Fruit fly (Drosophila melanogaster) whole organism, prepupa: ENCODE results near the gene Eip75B.

Experiments used
- CG10631 ChIP-seq: fragments of 200-800 bp; sonication (Bioruptor generic); optimal IDR thresholded peaks from 2 replicates; lab custom pipeline; 2016; ENCODE audit warnings: missing biosample characterization, missing genetic modification characterization
- CG11762 ChIP-seq: fragments of 200-800 bp; sonication (Bioruptor generic); optimal IDR thresholded peaks from 3 replicates; lab custom pipeline; 2016; ENCODE audit warnings: missing biosample characterization, missing genetic modification characterization; ENCODE audit not compliant: insufficient read depth
- CG11902 ChIP-seq: fragments of 200-800 bp; sonication (Bioruptor generic); optimal IDR thresholded peaks from 3 replicates; lab custom pipeline; 2016; ENCODE audit warnings: missing biosample characterization, missing genetic modification characterization
- CG1621 ChIP-seq: fragments of 200-800 bp; sonication (Bioruptor generic); optimal IDR thresholded peaks from 3 replicates; lab custom pipeline; 2018; ENCODE audit warnings: missing biosample characterization, mild to moderate bottlenecking, missing genetic modification characterization
- CG16779 ChIP-seq: fragments of 200-800 bp; sonication (Bioruptor generic); optimal IDR thresholded peaks from 3 replicates; lab custom pipeline; 2017; ENCODE audit warnings: missing biosample characterization, mild to moderate bottlenecking, missing genetic modification characterization
- CG3032 ChIP-seq: fragments of 200-800 bp; optimal IDR thresholded peaks from 2 replicates; lab custom pipeline; 2019; ENCODE audit warnings: missing biosample characterization, mild to moderate bottlenecking, missing genetic modification characterization, moderate library complexity
- CG32006 ChIP-seq: fragments of 200-800 bp; sonication (Bioruptor generic); optimal IDR thresholded peaks from 3 replicates; lab custom pipeline; 2017; ENCODE audit warnings: missing biosample characterization, mild to moderate bottlenecking, missing genetic modification characterization
- CG3919 ChIP-seq: fragments of 200-800 bp; sonication (Bioruptor generic); optimal IDR thresholded peaks from 3 replicates; lab custom pipeline; 2016; ENCODE audit warnings: missing biosample characterization, missing genetic modification characterization
- CG6163 ChIP-seq: fragments of 200-800 bp; sonication (Bioruptor generic); IDR thresholded peaks from 3 replicates; pipeline ENCODE4 v1.3.6; 2022; ENCODE audit warnings: missing biosample characterization, missing genetic modification characterization
- CG6276 ChIP-seq: fragments of 200-800 bp; sonication (Bioruptor generic); optimal IDR thresholded peaks from 2 replicates; lab custom pipeline; 2017; ENCODE audit warnings: missing biosample characterization, mild to moderate bottlenecking, missing genetic modification characterization
- CG6792 ChIP-seq: fragments of 200-800 bp; sonication (Bioruptor generic); optimal IDR thresholded peaks from 3 replicates; lab custom pipeline; 2016; ENCODE audit warnings: missing biosample characterization, missing genetic modification characterization
- CG6808 ChIP-seq: fragments of 200-800 bp; sonication (Bioruptor generic); optimal IDR thresholded peaks from 3 replicates; lab custom pipeline; 2017; ENCODE audit warnings: missing biosample characterization, missing genetic modification characterization, mild to moderate bottlenecking, moderate library complexity, missing genetic modification reagents
- CG6854 ChIP-seq: fragments of 200-800 bp; sonication (Bioruptor generic); optimal IDR thresholded peaks from 2 replicates; lab custom pipeline; 2017; ENCODE audit warnings: missing biosample characterization, mild to moderate bottlenecking, missing genetic modification characterization
- CG8119 ChIP-seq: fragments of 200-800 bp; sonication (Bioruptor generic); IDR thresholded peaks from 3 replicates; pipeline ENCODE4 v1.3.6; 2022; ENCODE audit warnings: missing biosample characterization, missing genetic modification characterization
- CG8319 ChIP-seq: fragments of 200-800 bp; sonication (Bioruptor generic); optimal IDR thresholded peaks from 3 replicates; lab custom pipeline; 2016; ENCODE audit warnings: missing biosample characterization, missing genetic modification characterization
- Eip75B ChIP-seq: fragments of 200-800 bp; sonication (Bioruptor generic); optimal IDR thresholded peaks from 3 replicates; lab custom pipeline; 2016; ENCODE audit warnings: missing biosample characterization, missing genetic modification characterization
- Eip78C ChIP-seq: fragments of 200-800 bp; sonication (Bioruptor generic); peaks from one replicate; lab custom pipeline; 2016; ENCODE audit warnings: missing biosample characterization, missing genetic modification characterization
- Eip93F ChIP-seq: fragments of 200-800 bp; sonication (Bioruptor generic); optimal IDR thresholded peaks from 2 replicates; lab custom pipeline; 2016; ENCODE audit warnings: missing biosample characterization, mild to moderate bottlenecking, missing genetic modification characterization
- Ets96B ChIP-seq: fragments of 200-800 bp; optimal IDR thresholded peaks from 2 replicates; lab custom pipeline; 2019; ENCODE audit warnings: missing biosample characterization, mild to moderate bottlenecking, missing genetic modification characterization, moderate library complexity
- Hr39 ChIP-seq: fragments of 200-800 bp; sonication (Bioruptor generic); optimal IDR thresholded peaks from 2 replicates; lab custom pipeline; 2016; ENCODE audit warnings: missing biosample characterization, missing genetic modification characterization
- Hr4 ChIP-seq: fragments of 200-800 bp; sonication (Bioruptor generic); optimal IDR thresholded peaks from 3 replicates; lab custom pipeline; 2016; ENCODE audit warnings: missing biosample characterization, missing genetic modification characterization
- Lpt ChIP-seq: fragments of 200-800 bp; sonication (Bioruptor generic); optimal IDR thresholded peaks from 3 replicates; lab custom pipeline; 2016; ENCODE audit warnings: missing biosample characterization, missing genetic modification characterization
- Smox ChIP-seq: fragments of 200-800 bp; sonication (Bioruptor generic); optimal IDR thresholded peaks from 3 replicates; lab custom pipeline; 2016; ENCODE audit warnings: missing biosample characterization, missing genetic modification characterization
- Sox102F ChIP-seq: fragments of 200-800 bp; sonication (Bioruptor generic); optimal IDR thresholded peaks from 2 replicates; lab custom pipeline; 2016; ENCODE audit warnings: missing biosample characterization, mild to moderate bottlenecking, missing genetic modification characterization
- cyc ChIP-seq: fragments of 200-800 bp; sonication (Bioruptor generic); optimal IDR thresholded peaks from 3 replicates; lab custom pipeline; 2016; ENCODE audit warnings: missing biosample characterization, missing genetic modification characterization
- dac ChIP-seq: fragments of 200-800 bp; sonication (Bioruptor generic); optimal IDR thresholded peaks from 2 replicates; lab custom pipeline; 2017; ENCODE audit warnings: missing biosample characterization, mild to moderate bottlenecking, missing genetic modification characterization
- dsx ChIP-seq: fragments of 200-800 bp; optimal IDR thresholded peaks from 3 replicates; lab custom pipeline; 2019; ENCODE audit warnings: missing biosample characterization, mild to moderate bottlenecking, missing genetic modification characterization, moderate library complexity; ENCODE audit not compliant: poor library complexity, severe bottlenecking
- esn ChIP-seq: fragments of 200-800 bp; sonication (Bioruptor generic); optimal IDR thresholded peaks from 2 replicates; lab custom pipeline; 2016; ENCODE audit warnings: missing biosample characterization, mild to moderate bottlenecking, missing genetic modification characterization, moderate library complexity
- fd85E ChIP-seq: fragments of 200-800 bp; sonication (Bioruptor generic); optimal IDR thresholded peaks from 3 replicates; lab custom pipeline; 2016; ENCODE audit warnings: missing biosample characterization, missing genetic modification characterization
- fkh ChIP-seq: fragments of 200-800 bp; sonication (Bioruptor generic); optimal IDR thresholded peaks from 3 replicates; lab custom pipeline; 2017; ENCODE audit warnings: missing biosample characterization, mild to moderate bottlenecking, missing genetic modification characterization, moderate library complexity
- ss ChIP-seq, 2 experiments: fragments of 200-800 bp; sonication (Bioruptor generic); optimal IDR thresholded peaks; 2 replicates in 1 of 2; 3 replicates in 1 of 2; lab custom pipeline; 2017 to 2018; ENCODE audit warnings: mild to moderate bottlenecking in 2 of 2, missing biosample characterization in 2 of 2, missing genetic modification characterization in 2 of 2, moderate library complexity in 1 of 2
- svp ChIP-seq: fragments of 200-800 bp; sonication (Bioruptor generic); peaks from one replicate; lab custom pipeline; 2016; ENCODE audit warnings: missing biosample characterization, missing genetic modification characterization

Eip75B gene

DNA sequence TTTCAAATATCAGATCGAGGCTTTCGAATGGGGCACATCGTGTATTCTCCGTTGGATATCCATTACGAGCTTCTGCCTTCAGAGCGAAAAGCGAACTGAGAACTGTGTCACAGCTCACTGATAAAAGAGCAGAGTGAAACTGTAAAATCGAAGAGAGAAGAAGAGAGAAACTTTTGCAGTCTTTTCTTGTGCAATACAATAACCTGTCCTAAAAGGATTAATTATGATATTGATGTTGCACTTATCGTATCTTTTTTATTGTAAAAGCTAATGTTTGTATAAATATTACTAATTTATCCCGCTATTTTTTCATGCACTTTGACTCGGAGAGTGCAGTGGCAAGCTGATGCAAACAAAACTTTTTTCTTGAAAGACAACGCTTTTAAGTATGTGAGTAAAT is 10.5 kb upstream of the Eip75B start (continued):
- TF ChIP-seq CG6854 (GFP tag; lab: Kevin White, UChicago), result no peak
- peak; percentile 17 for TF ChIP-seq Lpt (GFP tag; lab: Kevin White, UChicago)
- peak; percentile 1 for TF ChIP-seq CG32006
- TF ChIP-seq Hr4 (GFP tag; lab: Kevin White, UChicago), result peak; percentile 28
- TF ChIP-seq Smox, result no peak
- no peak for TF ChIP-seq CG3032 (tag; lab: Kevin White, UChicago)
- TF ChIP-seq CG11902 (GFP tag; lab: Kevin White, UChicago), result no peak
- no peak for TF ChIP-seq fd85E (GFP tag; lab: Kevin White, UChicago)
- TF ChIP-seq Eip75B (GFP tag; lab: Kevin White, UChicago), result peak; percentile 1
- no peak for TF ChIP-seq CG6792
- peak; percentile 65 for TF ChIP-seq Eip78C
- no peak for TF ChIP-seq CG16779 (tag; lab: Kevin White, UChicago)
- no peak for TF ChIP-seq CG11762 (GFP tag; lab: Kevin White, UChicago)
- no peak for TF ChIP-seq dac (GFP tag; lab: Kevin White, UChicago)
- TF ChIP-seq Hr39 (GFP tag; lab: Kevin White, UChicago), result no peak
- no peak for TF ChIP-seq dsx (GFP tag; lab: Kevin White, UChicago)
- no peak for TF ChIP-seq Eip93F (GFP tag; lab: Kevin White, UChicago)
- peak; percentile 32 for TF ChIP-seq CG3919
- no peak for TF ChIP-seq CG1621 (tag; lab: Kevin White, UChicago)

DNA sequence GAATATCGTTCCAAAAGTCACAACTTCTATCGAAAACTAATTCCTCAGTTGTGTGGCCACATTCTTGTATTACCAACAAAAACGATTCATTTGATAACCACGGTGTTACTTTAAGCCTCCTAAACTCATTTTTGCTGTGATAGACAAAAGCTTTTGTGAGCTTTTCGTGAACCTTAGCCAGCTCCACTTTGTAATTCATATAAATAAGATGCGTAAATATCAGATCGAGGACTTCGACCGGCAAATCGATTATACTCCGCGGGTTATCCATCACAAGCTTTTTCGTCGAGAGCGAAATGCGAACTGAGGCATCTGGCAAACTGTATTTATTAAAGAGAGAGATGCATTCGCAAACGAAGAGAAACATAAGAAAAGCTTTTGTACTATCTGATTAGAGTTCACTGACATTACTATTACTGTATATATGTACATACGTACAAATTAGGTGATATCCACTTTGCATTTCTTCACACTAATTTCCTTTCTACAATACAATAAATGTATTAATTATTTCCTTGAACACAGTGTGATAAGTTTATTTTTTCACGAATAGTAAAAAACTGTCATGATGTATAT is 9.2 kb upstream of the Eip75B start, which contains the start of gene CG44004:
Gene CG44004 (minus strand): TSS at position 305 of the 576 bp plus-strand sequence.
- TF ChIP-seq CG6854 (GFP tag; lab: Kevin White, UChicago) (peak; percentile 21), CG11762 (GFP tag; lab: Kevin White, UChicago) (no peak), CG6276 (GFP tag; lab: Kevin White, UChicago) (peak; percentile 59), Eip78C (peak; percentile 65), svp (GFP tag; lab: Kevin White, UChicago) (peak; percentile 47), ss (GFP tag; optimal IDR thresholded peaks at IDR 0.05; lab: Kevin White, UChicago) (peak in 1 of 2 experiments; percentile 45), CG6808 (peak; percentile 5), esn (no peak), CG8119 (GFP tag; lab: Robert Waterston, UW) (no peak; the same call in 2 of the 3 replicates)

DNA sequence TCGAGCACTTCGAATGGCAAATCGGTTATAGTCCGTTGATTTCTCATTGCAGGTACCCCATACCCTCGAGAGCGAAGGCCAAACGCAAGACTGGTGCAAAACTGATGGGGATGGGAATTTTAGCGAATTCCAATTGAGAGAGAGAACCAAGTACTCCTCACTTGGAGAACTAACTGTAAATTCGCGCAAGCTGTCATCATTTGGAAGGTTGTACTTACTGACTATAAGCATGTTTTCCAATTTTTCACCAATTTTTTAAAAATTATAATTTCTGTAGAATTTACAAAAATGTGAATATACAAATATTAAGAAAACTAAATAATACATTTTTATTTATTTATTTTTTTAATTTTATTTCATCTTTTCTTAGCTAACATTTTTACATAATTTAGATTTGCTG is 7.5 kb upstream of the Eip75B start, which contains the start of gene CG44005:
Gene CG44005 (minus strand): TSS at position 101 of the 400 bp plus-strand sequence.
- no peak for TF ChIP-seq svp (GFP tag; lab: Kevin White, UChicago)
- no peak for TF ChIP-seq CG8319
- TF ChIP-seq CG10631 (GFP tag; lab: Kevin White, UChicago), result no peak
- TF ChIP-seq fkh (GFP tag; lab: Kevin White, UChicago), result no peak
- TF ChIP-seq dsx (GFP tag; lab: Kevin White, UChicago), result no peak
- no peak for TF ChIP-seq Sox102F
- no peak for TF ChIP-seq CG6276 (GFP tag; lab: Kevin White, UChicago)
- TF ChIP-seq cyc (GFP tag; lab: Kevin White, UChicago), result no peak
- TF ChIP-seq CG6808, result no peak
- TF ChIP-seq, all 60 proteins: peak for 0

DNA sequence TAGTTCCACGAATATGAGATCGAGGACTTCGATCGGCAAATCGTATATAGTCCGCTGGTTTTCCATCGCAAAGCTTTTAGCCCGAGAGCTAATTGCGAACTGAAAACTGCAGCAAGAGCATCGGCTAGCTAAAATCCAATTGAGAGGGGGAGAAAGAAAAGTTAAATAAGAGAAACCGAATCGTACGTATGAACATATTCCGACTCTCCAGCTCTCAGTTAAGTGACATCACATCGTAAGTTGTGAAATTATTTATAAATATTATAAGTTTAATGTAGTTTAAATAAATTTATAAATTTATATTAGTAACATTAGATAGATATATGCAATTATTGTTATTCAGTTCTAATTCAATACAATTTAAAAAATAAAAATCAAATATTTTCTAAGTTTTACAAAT is 5.6 kb upstream of the Eip75B start, which contains the start of gene CG44006:
Gene CG44006 (minus strand): TSS at position 101 of the 400 bp plus-strand sequence.
- TF ChIP-seq CG6792, result no peak
- TF ChIP-seq Eip78C, result peak; percentile 16
- TF ChIP-seq Ets96B (tag; lab: Kevin White, UChicago), result no peak
- no peak for TF ChIP-seq CG6163 (GFP tag; lab: Robert Waterston, UW)
- TF ChIP-seq CG6808, result no peak
